Fruit fly (Drosophila melanogaster) whole organism, prepupa: Measurements from ENCODE around the gene Prps.

Experiments
- CG10631 ChIP-seq: fragments of 200-800 bp; sonication (Bioruptor generic); optimal IDR thresholded peaks from 2 replicates; lab custom pipeline; 2016; ENCODE audit warnings: missing biosample characterization, missing genetic modification characterization
- CG11902 ChIP-seq: fragments of 200-800 bp; sonication (Bioruptor generic); optimal IDR thresholded peaks from 3 replicates; lab custom pipeline; 2016; ENCODE audit warnings: missing biosample characterization, missing genetic modification characterization
- CG1621 ChIP-seq: fragments of 200-800 bp; sonication (Bioruptor generic); optimal IDR thresholded peaks from 3 replicates; lab custom pipeline; 2018; ENCODE audit warnings: missing biosample characterization, mild to moderate bottlenecking, missing genetic modification characterization
- CG32006 ChIP-seq: fragments of 200-800 bp; sonication (Bioruptor generic); optimal IDR thresholded peaks from 3 replicates; lab custom pipeline; 2017; ENCODE audit warnings: missing biosample characterization, mild to moderate bottlenecking, missing genetic modification characterization
- CG4318 ChIP-seq: fragments of 200-800 bp; sonication (Bioruptor generic); optimal IDR thresholded peaks from 3 replicates; lab custom pipeline; 2017; ENCODE audit warnings: missing biosample characterization, mild to moderate bottlenecking, missing genetic modification characterization
- CG6163 ChIP-seq: fragments of 200-800 bp; sonication (Bioruptor generic); IDR thresholded peaks from 3 replicates; pipeline ENCODE4 v1.3.6; 2022; ENCODE audit warnings: missing biosample characterization, missing genetic modification characterization
- CG6276 ChIP-seq: fragments of 200-800 bp; sonication (Bioruptor generic); optimal IDR thresholded peaks from 2 replicates; lab custom pipeline; 2017; ENCODE audit warnings: missing biosample characterization, mild to moderate bottlenecking, missing genetic modification characterization
- CG6808 ChIP-seq: fragments of 200-800 bp; sonication (Bioruptor generic); optimal IDR thresholded peaks from 3 replicates; lab custom pipeline; 2017; ENCODE audit warnings: missing biosample characterization, missing genetic modification characterization, mild to moderate bottlenecking, moderate library complexity, missing genetic modification reagents
- CG8119 ChIP-seq: fragments of 200-800 bp; sonication (Bioruptor generic); IDR thresholded peaks from 3 replicates; pipeline ENCODE4 v1.3.6; 2022; ENCODE audit warnings: missing biosample characterization, missing genetic modification characterization
- CG8632 ChIP-seq: fragments of 200-800 bp; sonication (Bioruptor generic); optimal IDR thresholded peaks from 3 replicates; lab custom pipeline; 2016; ENCODE audit warnings: missing biosample characterization, missing genetic modification characterization
- CG9139 ChIP-seq: fragments of 200-800 bp; sonication (Bioruptor generic); optimal IDR thresholded peaks from 3 replicates; lab custom pipeline; 2017; ENCODE audit warnings: missing biosample characterization, mild to moderate bottlenecking, missing genetic modification characterization
- Eip75B ChIP-seq: fragments of 200-800 bp; sonication (Bioruptor generic); optimal IDR thresholded peaks from 3 replicates; lab custom pipeline; 2016; ENCODE audit warnings: missing biosample characterization, missing genetic modification characterization
- Eip78C ChIP-seq: fragments of 200-800 bp; sonication (Bioruptor generic); peaks from one replicate; lab custom pipeline; 2016; ENCODE audit warnings: missing biosample characterization, missing genetic modification characterization
- Eip93F ChIP-seq: fragments of 200-800 bp; sonication (Bioruptor generic); optimal IDR thresholded peaks from 2 replicates; lab custom pipeline; 2016; ENCODE audit warnings: missing biosample characterization, mild to moderate bottlenecking, missing genetic modification characterization
- Ets21C ChIP-seq: fragments of 200-800 bp; sonication (Bioruptor generic); optimal IDR thresholded peaks from 3 replicates; lab custom pipeline; 2016; ENCODE audit warnings: missing biosample characterization, missing genetic modification characterization
- Gug ChIP-seq: fragments of 200-800 bp; sonication (Bioruptor generic); IDR thresholded peaks from 2 replicates; pipeline ENCODE4 v1.3.6; 2022; ENCODE audit warnings: missing biosample characterization, missing genetic modification characterization
- Hr38 ChIP-seq: sonication (Bioruptor generic); optimal IDR thresholded peaks from 2 replicates; lab custom pipeline; 2016; ENCODE audit warnings: missing biosample characterization, missing genetic modification characterization
- Hr39 ChIP-seq: fragments of 200-800 bp; sonication (Bioruptor generic); optimal IDR thresholded peaks from 2 replicates; lab custom pipeline; 2016; ENCODE audit warnings: missing biosample characterization, missing genetic modification characterization
- Hr4 ChIP-seq: fragments of 200-800 bp; sonication (Bioruptor generic); optimal IDR thresholded peaks from 3 replicates; lab custom pipeline; 2016; ENCODE audit warnings: missing biosample characterization, missing genetic modification characterization
- Met ChIP-seq: fragments of 200-800 bp; sonication (Bioruptor generic); optimal IDR thresholded peaks from 3 replicates; lab custom pipeline; 2016; ENCODE audit warnings: missing biosample characterization, missing genetic modification characterization
- OdsH ChIP-seq: fragments of 200-800 bp; sonication (Bioruptor generic); optimal IDR thresholded peaks from 3 replicates; lab custom pipeline; 2016; ENCODE audit warnings: missing biosample characterization, missing genetic modification characterization
- Sox14 ChIP-seq: fragments of 200-800 bp; sonication (Bioruptor generic); optimal IDR thresholded peaks from 3 replicates; lab custom pipeline; 2016; ENCODE audit warnings: missing biosample characterization, missing genetic modification characterization
- acj6 ChIP-seq: fragments of 200-800 bp; sonication (Bioruptor generic); optimal IDR thresholded peaks from 3 replicates; lab custom pipeline; 2016; ENCODE audit warnings: missing biosample characterization, missing genetic modification characterization
- cyc ChIP-seq: fragments of 200-800 bp; sonication (Bioruptor generic); optimal IDR thresholded peaks from 3 replicates; lab custom pipeline; 2016; ENCODE audit warnings: missing biosample characterization, missing genetic modification characterization
- eg ChIP-seq: fragments of 200-800 bp; sonication (Bioruptor generic); IDR thresholded peaks from 3 replicates; pipeline ENCODE4 v1.3.6; 2022; ENCODE audit warnings: missing biosample characterization, missing genetic modification characterization
- esn ChIP-seq: fragments of 200-800 bp; sonication (Bioruptor generic); optimal IDR thresholded peaks from 2 replicates; lab custom pipeline; 2016; ENCODE audit warnings: missing biosample characterization, mild to moderate bottlenecking, missing genetic modification characterization, moderate library complexity
- fd85E ChIP-seq: fragments of 200-800 bp; sonication (Bioruptor generic); optimal IDR thresholded peaks from 3 replicates; lab custom pipeline; 2016; ENCODE audit warnings: missing biosample characterization, missing genetic modification characterization
- lz ChIP-seq: fragments of 200-800 bp; sonication (Bioruptor generic); optimal IDR thresholded peaks from 3 replicates; lab custom pipeline; 2016; ENCODE audit warnings: missing biosample characterization, missing genetic modification characterization
- net ChIP-seq: fragments of 200-800 bp; sonication (Bioruptor generic); optimal IDR thresholded peaks from 3 replicates; lab custom pipeline; 2016; ENCODE audit warnings: missing biosample characterization, missing genetic modification characterization
- salr ChIP-seq, 2 experiments: fragments of 200-800 bp; sonication (Bioruptor generic); optimal IDR thresholded peaks; 3 replicates each; lab custom pipeline; 2016 to 2018; ENCODE audit warnings: missing biosample characterization in 2 of 2, missing genetic modification characterization in 2 of 2, mild to moderate bottlenecking in 1 of 2
- svp ChIP-seq: fragments of 200-800 bp; sonication (Bioruptor generic); peaks from one replicate; lab custom pipeline; 2016; ENCODE audit warnings: missing biosample characterization, missing genetic modification characterization
- vri ChIP-seq: fragments of 200-800 bp; sonication (Bioruptor generic); optimal IDR thresholded peaks from 3 replicates; lab custom pipeline; 2016; ENCODE audit warnings: missing biosample characterization, mild to moderate bottlenecking, missing genetic modification characterization

Gene Prps

dm6 chr3L:9712066-9712789 lies 15.7 kb upstream of the Prps start:
- TF ChIP-seq cyc (GFP tag; lab: Kevin White, UChicago) = peak; percentile 6
- TF ChIP-seq Sox14 (GFP tag; lab: Kevin White, UChicago) = peak; percentile 43
- TF ChIP-seq svp (GFP tag; lab: Kevin White, UChicago) = peak; percentile 64
- TF ChIP-seq Hr39 (GFP tag; lab: Kevin White, UChicago) = peak; percentile 16
- TF ChIP-seq net (GFP tag; lab: Kevin White, UChicago) = no peak
- TF ChIP-seq Eip78C (GFP tag; lab: Kevin White, UChicago) = peak; percentile 76
- TF ChIP-seq esn (GFP tag; lab: Kevin White, UChicago) = peak; percentile 45
- no peak for TF ChIP-seq CG6808 (GFP tag; lab: Kevin White, UChicago)
- peak; percentile 17 for TF ChIP-seq lz (GFP tag; lab: Kevin White, UChicago)
- no peak for TF ChIP-seq Hr4
- TF ChIP-seq CG9139 (GFP tag; lab: Kevin White, UChicago) = no peak

- TF ChIP-seq Hr4 (no peak), svp (GFP tag; lab: Kevin White, UChicago) (peak; percentile 8), Met (GFP tag; lab: Kevin White, UChicago) (no peak)
These were observed 14.7 kb upstream of the Prps start for dm6 chr3L:9711203-9711602.

dm6 chr3L:9708797-9709196 lies 12.3 kb upstream of the Prps start:
- no peak for TF ChIP-seq CG8632
- no peak for TF ChIP-seq Eip93F (GFP tag; lab: Kevin White, UChicago)
- no peak for TF ChIP-seq net (GFP tag; lab: Kevin White, UChicago)
- no peak for TF ChIP-seq Hr4
- no peak for TF ChIP-seq CG6276 (GFP tag; lab: Kevin White, UChicago)
- no peak for TF ChIP-seq CG11902 (GFP tag; lab: Kevin White, UChicago)
- TF ChIP-seq CG8119 (GFP tag; lab: Robert Waterston, UW) = no peak
- no peak for TF ChIP-seq CG1621 (tag; lab: Kevin White, UChicago)
- TF ChIP-seq, all 60 proteins: peak for 0

- no peak for TF ChIP-seq Hr38
- no peak for TF ChIP-seq salr (GFP tag; optimal IDR thresholded peaks at IDR 0.05; lab: Kevin White, UChicago)
- no peak for TF ChIP-seq CG8632
- no peak for TF ChIP-seq Hr4
- no peak for TF ChIP-seq CG4318 (GFP tag; lab: Kevin White, UChicago)
- no peak for TF ChIP-seq vri (GFP tag; lab: Kevin White, UChicago)
- no peak for TF ChIP-seq CG6163 (GFP tag; lab: Robert Waterston, UW)
- TF ChIP-seq Gug (GFP tag; lab: Robert Waterston, UW) = no peak
- TF ChIP-seq Ets21C = no peak
These were observed 9.1 kb upstream of the Prps start for dm6 chr3L:9705591-9705990.

- TF ChIP-seq OdsH (GFP tag; lab: Kevin White, UChicago) (no peak), Met (GFP tag; lab: Kevin White, UChicago) (no peak), CG11902 (GFP tag; lab: Kevin White, UChicago) (no peak), eg (GFP tag; lab: Robert Waterston, UW) (0 out of 3 replicates have a peak, but pooled peaks have one; percentile 28), lz (GFP tag; lab: Kevin White, UChicago) (no peak), Eip75B (GFP tag; lab: Kevin White, UChicago) (no peak), Eip93F (GFP tag; lab: Kevin White, UChicago) (no peak), acj6 (GFP tag; lab: Kevin White, UChicago) (no peak), CG32006 (GFP tag; lab: Kevin White, UChicago) (no peak), fd85E (no peak), CG1621 (tag; lab: Kevin White, UChicago) (peak; percentile 85), CG6808 (GFP tag; lab: Kevin White, UChicago) (no peak), CG10631 (GFP tag; lab: Kevin White, UChicago) (no peak), esn (GFP tag; lab: Kevin White, UChicago) (peak; percentile 9), svp (GFP tag; lab: Kevin White, UChicago) (peak; percentile 63), CG8119 (GFP tag; lab: Robert Waterston, UW) (no peak)
- TF ChIP-seq, all 60 proteins: peak for 4
These were observed 7.8 kb upstream of the Prps start, which contains the start of gene CG16711 for dm6 chr3L:9704162-9704748. Gene CG16711 (plus strand): TSS chr3L:9704331.
